Worm (Caenorhabditis elegans) whole organism, early embryonic: Measurements from ENCODE around the gene R53.5.

Experiments
- B0310.2 ChIP-seq: sonication (generic microtip); optimal IDR thresholded peaks from 2 replicates; lab custom pipeline; 2016; ENCODE audit warnings: mild to moderate bottlenecking, missing genetic modification characterization, missing compliant biosample characterization
- F13C5.2 ChIP-seq: sonication (generic microtip); optimal IDR thresholded peaks from 2 replicates; lab custom pipeline; 2017; ENCODE audit warnings: mild to moderate bottlenecking, missing genetic modification characterization, inconsistent platforms, missing compliant biosample characterization
- aly-1 ChIP-seq: sonication (generic microtip); optimal IDR thresholded peaks from 2 replicates; lab custom pipeline; 2016; ENCODE audit warnings: missing genetic modification characterization, missing compliant biosample characterization
- ama-1 ChIP-seq: fragments of 150-350 bp; optimal IDR thresholded peaks from 2 replicates; lab custom pipeline; 2014
- flt-1 ChIP-seq: fragments of 200-800 bp; sonication (Bioruptor generic); IDR thresholded peaks from 2 replicates; pipeline ENCODE4 v1.3.6; 2022; ENCODE audit warnings: missing genetic modification characterization, missing compliant biosample characterization
- hmg-4 ChIP-seq: fragments of 200-800 bp; sonication (Bioruptor generic); optimal IDR thresholded peaks from 2 replicates; lab custom pipeline; 2018; ENCODE audit warnings: mild to moderate bottlenecking, missing genetic modification characterization, missing compliant biosample characterization
- hnd-1 ChIP-seq: sonication (generic microtip); optimal IDR thresholded peaks from 2 replicates; lab custom pipeline; 2016; ENCODE audit warnings: missing genetic modification characterization, missing compliant biosample characterization
- scrt-1 ChIP-seq: fragments of 200-800 bp; sonication (Bioruptor generic); IDR thresholded peaks from 2 replicates; pipeline ENCODE4 v1.3.6; 2022; ENCODE audit warnings: missing genetic modification characterization, missing compliant biosample characterization
- sea-1 ChIP-seq: fragments of 200-800 bp; sonication (Bioruptor generic); conservative IDR thresholded peaks from 2 replicates; pipeline ENCODE4 v1.3.6; 2022; ENCODE audit warnings: missing genetic modification characterization, missing compliant biosample characterization
- tbx-11 ChIP-seq: fragments of 200-800 bp; sonication (Bioruptor generic); IDR thresholded peaks from 2 replicates; pipeline ENCODE4 v1.3.6; 2022; ENCODE audit warnings: missing genetic modification characterization, missing compliant biosample characterization
- tbx-37 ChIP-seq: fragments of 200-800 bp; sonication (Bioruptor generic); conservative IDR thresholded peaks from 2 replicates; pipeline ENCODE4 v1.3.6; 2022; ENCODE audit warnings: missing genetic modification reagents, missing genetic modification characterization, missing compliant biosample characterization
- tra-4 ChIP-seq: sonication (generic microtip); optimal IDR thresholded peaks from 2 replicates; lab custom pipeline; 2017; ENCODE audit warnings: missing genetic modification characterization, missing compliant biosample characterization

- TF ChIP-seq ama-1 (lab: Kevin White, UChicago): no peak
- TF ChIP-seq hnd-1: no peak
- TF ChIP-seq hmg-4 (GFP tag; lab: Kevin White, UChicago): no peak
- TF ChIP-seq tra-4 (tag; lab: Kevin White, UChicago): no peak
- TF ChIP-seq tbx-11: no peak
- no peak for TF ChIP-seq aly-1
- TF ChIP-seq F13C5.2 (tag; lab: Kevin White, UChicago): no peak
- no peak for TF ChIP-seq sea-1
- TF ChIP-seq tbx-37: no peak
- no peak for TF ChIP-seq flt-1 (GFP tag; lab: Robert Waterston, UW)
- TF ChIP-seq scrt-1 (GFP tag; lab: Robert Waterston, UW): no peak
- TF ChIP-seq B0310.2 (tag; lab: Kevin White, UChicago): no peak
Measured at ce11 chrII:9989533-9989932, 19.2 kb upstream of the R53.5 start.
